Worm (Caenorhabditis elegans) whole organism, L4 larva: Measurements from ENCODE around the gene srh-16.

ENCODE experiments used
- F10B5.3 ChIP-seq: sonication (generic microtip); optimal IDR thresholded peaks from 2 replicates; lab custom pipeline; 2016; ENCODE audit warnings: mild to moderate bottlenecking, missing genetic modification characterization, missing compliant biosample characterization
- F26F4.8 ChIP-seq: fragments of 200-800 bp; sonication (Bioruptor generic); conservative IDR thresholded peaks from 2 replicates; pipeline ENCODE4 v1.3.6; 2022; ENCODE audit warnings: missing genetic modification characterization, missing compliant biosample characterization
- F44E2.7 ChIP-seq: fragments of 200-800 bp; sonication (Bioruptor generic); IDR thresholded peaks from 2 replicates; pipeline ENCODE4 v2.1.2; 2022; ENCODE audit warnings: missing genetic modification characterization, missing compliant biosample characterization
- R02D3.7 ChIP-seq: fragments of 150-350 bp; sonication (generic microtip); optimal IDR thresholded peaks from 3 replicates; lab custom pipeline; 2014; ENCODE audit warnings: missing biosample characterization, missing genetic modification characterization
- Y48G9A.11 ChIP-seq: fragments of 200-800 bp; sonication (Bioruptor generic); IDR thresholded peaks from 2 replicates; pipeline ENCODE4 v1.3.6; 2022; ENCODE audit warnings: missing genetic modification reagents, missing genetic modification characterization, missing compliant biosample characterization
- ZK337.2 ChIP-seq: fragments of 200-800 bp; sonication (Bioruptor generic); IDR thresholded peaks from 2 replicates; pipeline ENCODE4 v1.3.6; 2022; ENCODE audit warnings: missing genetic modification reagents, missing genetic modification characterization, missing compliant biosample characterization
- aha-1 ChIP-seq: fragments of 150-350 bp; peaks from one replicate; lab custom pipeline; 2014; ENCODE audit warnings: missing biosample characterization, missing genetic modification characterization
- ama-1 ChIP-seq: fragments of 150-350 bp; optimal IDR thresholded peaks from 2 replicates; lab custom pipeline; 2014; ENCODE audit warnings: inconsistent platforms, mixed read lengths
- ceh-28 ChIP-seq: fragments of 150-350 bp; optimal IDR thresholded peaks from 2 replicates; lab custom pipeline; 2014; ENCODE audit warnings: missing biosample characterization, missing genetic modification reagents, missing genetic modification characterization
- ceh-62 ChIP-seq: sonication (generic microtip); optimal IDR thresholded peaks from 2 replicates; lab custom pipeline; 2017; ENCODE audit warnings: missing biosample characterization, missing genetic modification characterization
- ceh-82 ChIP-seq: sonication (generic microtip); optimal IDR thresholded peaks from 2 replicates; lab custom pipeline; 2017; ENCODE audit warnings: missing biosample characterization, missing genetic modification characterization
- cey-2 ChIP-seq: sonication (generic microtip); optimal IDR thresholded peaks from 3 replicates; lab custom pipeline; 2017; ENCODE audit warnings: missing genetic modification characterization, mild to moderate bottlenecking, missing compliant biosample characterization, antibody characterized with exemption, borderline replicate concordance; ENCODE audit not compliant: insufficient read depth
- daf-12 ChIP-seq: fragments of 150-350 bp; optimal IDR thresholded peaks from 2 replicates; lab custom pipeline; 2014; ENCODE audit warnings: missing biosample characterization, missing genetic modification reagents, missing genetic modification characterization
- dpl-1 ChIP-seq: fragments of 150-350 bp; optimal IDR thresholded peaks from 2 replicates; lab custom pipeline; 2014; ENCODE audit warnings: missing biosample characterization, missing genetic modification reagents, missing genetic modification characterization
- fkh-10 ChIP-seq: fragments of 150-350 bp; optimal IDR thresholded peaks from 2 replicates; lab custom pipeline; 2014; ENCODE audit warnings: missing biosample characterization, missing genetic modification reagents, missing genetic modification characterization
- gei-8 ChIP-seq: fragments of 200-800 bp; sonication (Bioruptor generic); optimal IDR thresholded peaks from 2 replicates; lab custom pipeline; 2018; ENCODE audit warnings: mild to moderate bottlenecking, missing genetic modification characterization, missing compliant biosample characterization
- hif-1 ChIP-seq, 2 experiments: sonication (generic microtip); optimal IDR thresholded peaks; 2 replicates each; lab custom pipeline; 2016 to 2017; ENCODE audit warnings: missing compliant biosample characterization in 2 of 2, missing genetic modification characterization in 2 of 2, missing genetic modification reagents in 2 of 2, missing genotype in 2 of 2, mild to moderate bottlenecking in 1 of 2
- hlh-30 ChIP-seq: sonication (generic microtip); optimal IDR thresholded peaks from 2 replicates; lab custom pipeline; 2017; ENCODE audit warnings: antibody characterized with exemption, mild to moderate bottlenecking, missing genetic modification characterization, missing compliant biosample characterization; ENCODE audit not compliant: insufficient read depth
- hmg-1.1 ChIP-seq: fragments of 200-800 bp; sonication (Bioruptor generic); IDR thresholded peaks from 2 replicates; pipeline ENCODE4 v1.3.6; 2022; ENCODE audit warnings: missing genetic modification reagents, missing genetic modification characterization, missing compliant biosample characterization
- jun-1 ChIP-seq: fragments of 150-350 bp; optimal IDR thresholded peaks from 2 replicates; lab custom pipeline; 2014; ENCODE audit warnings: missing biosample characterization, missing genetic modification reagents, missing genetic modification characterization
- lin-1 ChIP-seq: fragments of 200-800 bp; sonication (Bioruptor generic); IDR thresholded peaks from 2 replicates; pipeline ENCODE4 v1.3.6; 2022; ENCODE audit warnings: missing genetic modification reagents, missing genetic modification characterization, missing compliant biosample characterization
- lin-13 ChIP-seq: fragments of 150-350 bp; optimal IDR thresholded peaks from 2 replicates; lab custom pipeline; 2014; ENCODE audit warnings: missing biosample characterization, missing genetic modification reagents, missing genetic modification characterization
- lin-15B ChIP-seq: fragments of 150-350 bp; sonication (generic microtip); optimal IDR thresholded peaks from 3 replicates; lab custom pipeline; 2014; ENCODE audit warnings: missing biosample characterization, missing genetic modification characterization
- lin-29 ChIP-seq: fragments of 200-800 bp; sonication (Bioruptor generic); IDR thresholded peaks from 2 replicates; pipeline ENCODE4 v1.3.6; 2022; ENCODE audit warnings: missing genetic modification reagents, missing genetic modification characterization, missing compliant biosample characterization
- lir-3 ChIP-seq: sonication (generic microtip); optimal IDR thresholded peaks from 2 replicates; lab custom pipeline; 2016; ENCODE audit warnings: mild to moderate bottlenecking, missing genetic modification characterization, missing compliant biosample characterization
- madf-9 ChIP-seq: fragments of 200-800 bp; sonication (Bioruptor generic); conservative IDR thresholded peaks from 2 replicates; pipeline ENCODE4 v1.3.6; 2022; ENCODE audit warnings: missing genetic modification reagents, missing genetic modification characterization, missing compliant biosample characterization
- mep-1 ChIP-seq: fragments of 150-350 bp; sonication (generic microtip); optimal IDR thresholded peaks from 3 replicates; lab custom pipeline; 2014; ENCODE audit warnings: missing biosample characterization, missing genetic modification characterization
- mxl-3 ChIP-seq: fragments of 200-800 bp; sonication (Bioruptor generic); optimal IDR thresholded peaks from 2 replicates; lab custom pipeline; 2018; ENCODE audit warnings: mild to moderate bottlenecking, missing genetic modification characterization, missing compliant biosample characterization
- nhr-42 ChIP-seq: fragments of 200-800 bp; sonication (Bioruptor generic); IDR thresholded peaks from 2 replicates; pipeline ENCODE4 v1.3.6; 2022; ENCODE audit warnings: missing genetic modification characterization, missing compliant biosample characterization
- nhr-76 ChIP-seq: fragments of 150-350 bp; optimal IDR thresholded peaks from 2 replicates; lab custom pipeline; 2014; ENCODE audit warnings: missing biosample characterization, missing genetic modification characterization
- pha-4 ChIP-seq, 2 experiments: fragments of 150-350 bp in 1 of 2; fragments of 200-800 bp in 1 of 2; sonication (Bioruptor generic) in 1 of 2; IDR thresholded peaks in 1 of 2; optimal IDR thresholded peaks in 1 of 2; 2 replicates each; pipeline versions ENCODE4 v1.3.6 to Lab custom; 2014 to 2022; ENCODE audit warnings: missing genetic modification characterization in 2 of 2, missing genetic modification reagents in 2 of 2, missing biosample characterization in 1 of 2, missing compliant biosample characterization in 1 of 2
- skn-1 ChIP-seq: fragments of 150-350 bp; optimal IDR thresholded peaks from 2 replicates; lab custom pipeline; 2014; ENCODE audit warnings: missing biosample characterization, missing genetic modification characterization
- snpc-4 ChIP-seq: fragments of 150-350 bp; optimal IDR thresholded peaks from 2 replicates; lab custom pipeline; 2014; ENCODE audit warnings: missing biosample characterization, missing genetic modification characterization
- unc-39 ChIP-seq: sonication (generic microtip); optimal IDR thresholded peaks from 2 replicates; lab custom pipeline; 2017; ENCODE audit warnings: missing biosample characterization, missing genetic modification characterization
- unc-62 ChIP-seq, 3 experiments: fragments of 150-350 bp in 1 of 3; sonication (generic microtip); optimal IDR thresholded peaks in 2 of 3; peaks in 1 of 3; 1 replicate in 1 of 3; 2 replicates in 2 of 3; lab custom pipeline; 2014 to 2017; ENCODE audit warnings: missing biosample characterization in 3 of 3, missing genetic modification characterization in 3 of 3, missing genetic modification reagents in 3 of 3, missing genotype in 1 of 3
- vab-7 ChIP-seq: fragments of 200-800 bp; sonication (Bioruptor generic); IDR thresholded peaks from 2 replicates; pipeline ENCODE4 v1.3.6; 2022; ENCODE audit warnings: missing genetic modification reagents, missing genetic modification characterization, missing compliant biosample characterization
- zag-1 ChIP-seq: fragments of 150-350 bp; optimal IDR thresholded peaks from 2 replicates; lab custom pipeline; 2014; ENCODE audit warnings: missing biosample characterization, missing genetic modification characterization
- zfp-2 ChIP-seq: sonication (generic microtip); optimal IDR thresholded peaks from 2 replicates; lab custom pipeline; 2016; ENCODE audit warnings: mild to moderate bottlenecking, missing genetic modification characterization, missing compliant biosample characterization
- zfp-3 ChIP-seq: fragments of 200-800 bp; sonication (Bioruptor generic); conservative IDR thresholded peaks from 2 replicates; pipeline ENCODE4 v1.3.6; 2022; ENCODE audit warnings: missing genetic modification reagents, missing genetic modification characterization, missing compliant biosample characterization
- ztf-11 ChIP-seq: fragments of 150-350 bp; optimal IDR thresholded peaks from 2 replicates; lab custom pipeline; 2014; ENCODE audit warnings: missing biosample characterization, missing genetic modification characterization
- ztf-7 ChIP-seq: fragments of 150-350 bp; optimal IDR thresholded peaks from 2 replicates; lab custom pipeline; 2014; ENCODE audit warnings: missing biosample characterization, missing genetic modification characterization

The srh-16 gene

ce11 chrV:12303453-12304077 lies 11.9 kb downstream of the srh-16 start (continued):
- TF ChIP-seq cey-2 (peak; percentile 42), daf-12 (tag; lab: Kevin White, UChicago) (no peak), ceh-82 (tag; lab: Kevin White, UChicago) (no peak), lin-15B (tag; lab: Kevin White, UChicago) (no peak), gei-8 (GFP tag; lab: Kevin White, UChicago) (peak; percentile 99), hif-1 (tag; optimal IDR thresholded peaks at IDR 0.05; lab: Kevin White, UChicago) (peak; percentile 76 to 81), jun-1 (peak; percentile 73), pha-4 (GFP tag; IDR thresholded peaks at IDR 0.05; lab: Robert Waterston, UW) (peak; percentile 99), pha-4 (tag; optimal IDR thresholded peaks at IDR 0.05; lab: Kevin White, UChicago) (no peak), lin-29 (GFP tag; lab: Robert Waterston, UW) (peak; percentile 94), vab-7 (GFP tag; lab: Robert Waterston, UW) (peak; percentile 99), madf-9 (GFP tag; lab: Robert Waterston, UW) (peak; percentile 95), hmg-1.1 (GFP tag; lab: Robert Waterston, UW) (peak; percentile 98), ztf-11 (tag; lab: Kevin White, UChicago) (peak; percentile 49), nhr-42 (peak; percentile 96), unc-39 (tag; lab: Kevin White, UChicago) (no peak), snpc-4 (tag; lab: Kevin White, UChicago) (no peak), F44E2.7 (GFP tag; lab: Robert Waterston, UW) (peak; percentile 100), zfp-3 (GFP tag; lab: Robert Waterston, UW) (peak; percentile 94), zag-1 (tag; lab: Kevin White, UChicago) (peak; percentile 26), skn-1 (tag; lab: Kevin White, UChicago) (no peak), dpl-1 (GFP tag; lab: Kevin White, UChicago) (peak; percentile 63), Y48G9A.11 (GFP tag; lab: Robert Waterston, UW) (peak; percentile 96), lin-1 (GFP tag; lab: Robert Waterston, UW) (peak; percentile 98), F10B5.3 (tag; lab: Kevin White, UChicago) (peak; percentile 94), ama-1 (lab: Kevin White, UChicago) (peak; percentile 91)

- TF ChIP-seq hlh-30 (tag; lab: Kevin White, UChicago): no peak
These were observed 14.0 kb downstream of the srh-16 start for ce11 chrV:12305677-12306076.

- TF ChIP-seq unc-62 (GFP tag; optimal IDR thresholded peaks at IDR 0.05 in 1 of 2; lab: Kevin White, UChicago) (peak in 1 of 2 experiments; percentile 48), unc-62 (tag; optimal IDR thresholded peaks at IDR 0.05; lab: Kevin White, UChicago) (no peak), ama-1 (lab: Kevin White, UChicago) (no peak), zfp-3 (GFP tag; lab: Robert Waterston, UW) (0 out of 2 replicates have a peak, but pooled peaks have one; percentile 47), lir-3 (tag; lab: Kevin White, UChicago) (no peak), dpl-1 (GFP tag; lab: Kevin White, UChicago) (no peak), aha-1 (tag; lab: Kevin White, UChicago) (peak; percentile 69), mep-1 (tag; lab: Kevin White, UChicago) (peak; percentile 31)
These were observed 15.4 kb downstream of the srh-16 start, which contains the start of gene srg-45 for ce11 chrV:12307011-12307540. TSS of gene srg-45 (plus strand) at chrV:12307490.

ce11 chrV:12310256-12310655 lies 18.6 kb downstream of the srh-16 start, which contains the start of gene hpo-30:
TSS of gene hpo-30 (minus strand) at chrV:12310356.
- no peak for TF ChIP-seq aha-1 (tag; lab: Kevin White, UChicago)
- TF ChIP-seq snpc-4 (tag; lab: Kevin White, UChicago): no peak
- TF ChIP-seq hif-1 (tag; optimal IDR thresholded peaks at IDR 0.05; lab: Kevin White, UChicago): no peak
- TF ChIP-seq R02D3.7: no peak
- no peak for TF ChIP-seq hlh-30 (tag; lab: Kevin White, UChicago)
- no peak for TF ChIP-seq zfp-2 (tag; lab: Kevin White, UChicago)
- TF ChIP-seq nhr-76 (tag; lab: Kevin White, UChicago): no peak
- no peak for TF ChIP-seq pha-4 (GFP tag; IDR thresholded peaks at IDR 0.05; lab: Robert Waterston, UW)
- TF ChIP-seq pha-4 (tag; optimal IDR thresholded peaks at IDR 0.05; lab: Kevin White, UChicago): no peak
- TF ChIP-seq ZK337.2: no peak
- TF ChIP-seq ztf-7: no peak
- no peak for TF ChIP-seq mxl-3
- TF ChIP-seq ceh-28 (tag; lab: Kevin White, UChicago): no peak
- no peak for TF ChIP-seq F26F4.8 (GFP tag; lab: Robert Waterston, UW)
- TF ChIP-seq nhr-42: no peak
- TF ChIP-seq lin-13 (GFP tag; lab: Kevin White, UChicago): no peak
- no peak for TF ChIP-seq ceh-62
- TF ChIP-seq fkh-10 (GFP tag; lab: Kevin White, UChicago): no peak
- TF ChIP-seq, all 104 proteins: peak for 0
